Worm (Caenorhabditis elegans) whole organism, late embryonic: Measurements from ENCODE around the gene sdz-28.

Experiments
- F13H6.1 ChIP-seq: sonication (generic microtip); optimal IDR thresholded peaks from 2 replicates; lab custom pipeline; 2016; ENCODE audit warnings: missing genetic modification characterization, missing compliant biosample characterization
- K02D7.2 ChIP-seq: sonication (generic microtip); optimal IDR thresholded peaks from 2 replicates; lab custom pipeline; 2017; ENCODE audit warnings: mild to moderate bottlenecking, missing genetic modification characterization, missing compliant biosample characterization
- K09A11.1 ChIP-seq: sonication (generic microtip); optimal IDR thresholded peaks from 2 replicates; lab custom pipeline; 2017; ENCODE audit warnings: antibody characterized with exemption, mild to moderate bottlenecking, missing genetic modification characterization, missing compliant biosample characterization; ENCODE audit not compliant: insufficient read depth
- ama-1 ChIP-seq: fragments of 150-350 bp; optimal IDR thresholded peaks from 2 replicates; lab custom pipeline; 2014
- ceh-18 ChIP-seq: sonication (generic microtip); optimal IDR thresholded peaks from 2 replicates; lab custom pipeline; 2016; ENCODE audit warnings: missing genetic modification characterization, missing compliant biosample characterization
- ceh-30 ChIP-seq: fragments of 150-350 bp; optimal IDR thresholded peaks from 2 replicates; lab custom pipeline; 2014; ENCODE audit warnings: missing biosample characterization, missing genetic modification characterization
- ceh-31 ChIP-seq: sonication (generic microtip); optimal IDR thresholded peaks from 2 replicates; lab custom pipeline; 2016; ENCODE audit warnings: missing genetic modification characterization, missing compliant biosample characterization
- ceh-34 ChIP-seq: sonication (generic microtip); optimal IDR thresholded peaks from 2 replicates; lab custom pipeline; 2016; ENCODE audit warnings: mild to moderate bottlenecking, missing genetic modification characterization, missing compliant biosample characterization
- ceh-45 ChIP-seq: fragments of 200-800 bp; sonication (Bioruptor generic); IDR thresholded peaks from 2 replicates; pipeline ENCODE4 v1.3.6; 2022; ENCODE audit warnings: missing genetic modification reagents, missing genetic modification characterization, missing compliant biosample characterization
- ceh-48 ChIP-seq: sonication (generic microtip); optimal IDR thresholded peaks from 2 replicates; lab custom pipeline; 2016; ENCODE audit warnings: missing genetic modification characterization, inconsistent platforms, missing compliant biosample characterization
- ceh-6 ChIP-seq: fragments of 200-800 bp; sonication (Bioruptor generic); optimal IDR thresholded peaks from 2 replicates; lab custom pipeline; 2018; ENCODE audit warnings: mild to moderate bottlenecking, missing genetic modification characterization, missing compliant biosample characterization
- ceh-9 ChIP-seq: sonication (generic microtip); optimal IDR thresholded peaks from 2 replicates; lab custom pipeline; 2016; ENCODE audit warnings: mild to moderate bottlenecking, missing genetic modification characterization, inconsistent platforms, missing compliant biosample characterization
- che-1 ChIP-seq: sonication (generic microtip); optimal IDR thresholded peaks from 2 replicates; lab custom pipeline; 2016; ENCODE audit warnings: mild to moderate bottlenecking, missing genetic modification characterization, missing compliant biosample characterization
- dve-1 ChIP-seq: sonication (generic microtip); optimal IDR thresholded peaks from 2 replicates; lab custom pipeline; 2017; ENCODE audit warnings: antibody characterized with exemption, mild to moderate bottlenecking, missing genetic modification characterization, missing compliant biosample characterization
- elt-4 ChIP-seq: sonication (generic microtip); optimal IDR thresholded peaks from 2 replicates; lab custom pipeline; 2016; ENCODE audit warnings: missing genetic modification characterization, missing compliant biosample characterization
- eyg-1 ChIP-seq: sonication (generic microtip); optimal IDR thresholded peaks from 2 replicates; lab custom pipeline; 2016; ENCODE audit warnings: missing genotype, missing genetic modification characterization, missing compliant biosample characterization
- fkh-6 ChIP-seq: sonication (generic microtip); optimal IDR thresholded peaks from 2 replicates; lab custom pipeline; 2016; ENCODE audit warnings: missing genetic modification characterization, missing compliant biosample characterization
- hlh-13 ChIP-seq: fragments of 200-800 bp; sonication (Bioruptor generic); optimal IDR thresholded peaks from 2 replicates; lab custom pipeline; 2018; ENCODE audit warnings: mild to moderate bottlenecking, missing genetic modification characterization, missing compliant biosample characterization
- hlh-15 ChIP-seq: sonication (generic microtip); optimal IDR thresholded peaks from 2 replicates; lab custom pipeline; 2016; ENCODE audit warnings: missing genetic modification characterization, missing compliant biosample characterization
- lim-6 ChIP-seq: sonication (generic microtip); optimal IDR thresholded peaks from 2 replicates; lab custom pipeline; 2016; ENCODE audit warnings: missing genetic modification characterization, missing compliant biosample characterization
- madf-2 ChIP-seq: sonication (generic microtip); optimal IDR thresholded peaks from 2 replicates; lab custom pipeline; 2017; ENCODE audit warnings: missing genetic modification characterization, missing compliant biosample characterization
- nfya-1 ChIP-seq: sonication (generic microtip); optimal IDR thresholded peaks from 2 replicates; lab custom pipeline; 2017; ENCODE audit warnings: missing genetic modification characterization, mild to moderate bottlenecking, missing compliant biosample characterization, antibody characterized with exemption, moderate library complexity
- nhr-232 ChIP-seq: sonication (generic microtip); optimal IDR thresholded peaks from 2 replicates; lab custom pipeline; 2016; ENCODE audit warnings: missing genetic modification characterization, missing compliant biosample characterization
- odd-2 ChIP-seq: sonication (generic microtip); optimal IDR thresholded peaks from 2 replicates; lab custom pipeline; 2017; ENCODE audit warnings: antibody characterized with exemption, mild to moderate bottlenecking, missing genetic modification characterization, missing compliant biosample characterization
- pag-3 ChIP-seq: sonication (generic microtip); optimal IDR thresholded peaks from 2 replicates; lab custom pipeline; 2016; ENCODE audit warnings: missing compliant biosample characterization, missing genetic modification characterization, borderline replicate concordance
- pat-9 ChIP-seq: fragments of 200-800 bp; sonication (Bioruptor generic); optimal IDR thresholded peaks from 2 replicates; lab custom pipeline; 2018; ENCODE audit warnings: mild to moderate bottlenecking, missing genetic modification characterization, moderate library complexity, missing compliant biosample characterization
- pax-1 ChIP-seq: fragments of 150-350 bp; optimal IDR thresholded peaks from 2 replicates; lab custom pipeline; 2014; ENCODE audit warnings: missing biosample characterization, missing genetic modification characterization
- sox-4 ChIP-seq: sonication (generic microtip); optimal IDR thresholded peaks from 2 replicates; lab custom pipeline; 2017; ENCODE audit warnings: mild to moderate bottlenecking, missing genetic modification characterization, inconsistent platforms, missing compliant biosample characterization
- zip-5 ChIP-seq: sonication (generic microtip); optimal IDR thresholded peaks from 2 replicates; lab custom pipeline; 2016; ENCODE audit warnings: missing genetic modification characterization, missing compliant biosample characterization
- ztf-16 ChIP-seq: sonication (generic microtip); optimal IDR thresholded peaks from 2 replicates; lab custom pipeline; 2017; ENCODE audit warnings: missing genetic modification characterization, missing compliant biosample characterization

Gene sdz-28

ce11 chrII:2122762-2123161 is 8.1 kb upstream of the sdz-28 start:
- TF ChIP-seq che-1 (tag; lab: Kevin White, UChicago) = no peak
- TF ChIP-seq, all 69 proteins: peak for 0

DNA sequence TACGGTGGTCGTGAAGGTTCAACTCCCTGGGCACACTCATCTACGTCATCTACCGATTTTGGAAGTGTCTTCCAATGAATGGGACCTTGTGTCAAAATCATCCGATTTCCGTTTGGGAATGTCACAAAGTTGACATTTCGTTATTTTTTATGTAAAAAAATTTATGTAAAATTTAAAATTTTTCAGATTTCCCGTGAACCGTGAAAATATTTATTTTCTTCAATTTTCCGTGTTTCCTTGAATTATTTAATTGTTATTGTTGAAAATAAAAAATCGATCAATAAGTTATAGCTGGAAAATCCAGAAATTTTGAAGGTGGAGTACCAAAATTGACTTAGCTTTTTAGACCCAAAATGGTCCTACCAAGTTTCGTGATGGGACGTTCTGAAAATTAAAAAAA is 4.7 kb downstream of the sdz-28 start, which contains the start of gene hpo-7:
Gene hpo-7 (minus strand): TSS at position 101 of the 400 bp plus-strand sequence.
- TF ChIP-seq ztf-16 (tag; lab: Kevin White, UChicago) = no peak

ce11 chrII:2137235-2137634 is 6.4 kb downstream of the sdz-28 start, which contains the start of gene C40A11.4:
Gene C40A11.4, plus strand, starts transcription at chrII:2137422.
- TF ChIP-seq dve-1 (tag; lab: Kevin White, UChicago) = no peak
- TF ChIP-seq ceh-48 = peak; percentile 16

DNA sequence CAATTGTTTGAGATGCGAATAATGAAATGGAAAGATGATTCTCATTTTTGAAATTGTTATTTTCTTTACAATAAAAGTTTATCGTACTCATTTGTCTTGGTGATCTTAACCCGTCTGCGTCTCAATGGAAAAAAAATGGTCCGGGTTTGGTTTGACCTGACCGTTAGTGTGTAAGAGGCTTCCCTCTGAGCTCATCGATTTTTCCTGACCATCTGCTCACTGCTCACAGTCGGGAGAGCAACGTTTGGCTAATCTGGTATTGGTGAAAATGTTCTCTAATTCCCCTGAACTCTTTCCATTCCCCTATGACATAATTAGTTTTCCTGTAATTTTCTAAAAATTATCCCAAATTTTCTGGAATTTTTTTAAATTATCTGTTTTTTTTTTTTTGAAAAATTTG is 8.0 kb downstream of the sdz-28 start:
- TF ChIP-seq che-1 (tag; lab: Kevin White, UChicago) = no peak

ce11 chrII:2140817-2141216 is 9.9 kb downstream of the sdz-28 start, which contains the start of gene C40A11.3:
Gene C40A11.3, plus strand, starts transcription at chrII:2141117.
- TF ChIP-seq ceh-30 = no peak
- TF ChIP-seq ceh-9 (tag; lab: Kevin White, UChicago) = no peak
- TF ChIP-seq K09A11.1 (tag; lab: Kevin White, UChicago) = no peak
- TF ChIP-seq pax-1 (tag; lab: Kevin White, UChicago) = no peak
- no peak for TF ChIP-seq K02D7.2 (tag; lab: Kevin White, UChicago)
- TF ChIP-seq madf-2 = no peak
- no peak for TF ChIP-seq ceh-45 (GFP tag; lab: Robert Waterston, UW)
- no peak for TF ChIP-seq ceh-6 (GFP tag; lab: Kevin White, UChicago)
- TF ChIP-seq eyg-1 (tag; lab: Kevin White, UChicago) = no peak
- TF ChIP-seq pag-3 (tag; lab: Kevin White, UChicago) = no peak
- TF ChIP-seq elt-4 (tag; lab: Kevin White, UChicago) = no peak
- no peak for TF ChIP-seq ceh-31 (tag; lab: Kevin White, UChicago)
- no peak for TF ChIP-seq hlh-15 (tag; lab: Kevin White, UChicago)
- no peak for TF ChIP-seq nfya-1
- no peak for TF ChIP-seq dve-1 (tag; lab: Kevin White, UChicago)
- no peak for TF ChIP-seq fkh-6 (tag; lab: Kevin White, UChicago)
- no peak for TF ChIP-seq odd-2 (tag; lab: Kevin White, UChicago)
- TF ChIP-seq F13H6.1 (tag; lab: Kevin White, UChicago) = no peak

ce11 chrII:2145566-2145965 is 14.7 kb downstream of the sdz-28 start, which contains the start of gene C40A11.6:
Gene C40A11.6, minus strand, starts transcription at chrII:2145666.
- no peak for TF ChIP-seq sox-4 (tag; lab: Kevin White, UChicago)
- no peak for TF ChIP-seq ztf-16 (tag; lab: Kevin White, UChicago)
- no peak for TF ChIP-seq ama-1 (lab: Kevin White, UChicago)
- no peak for TF ChIP-seq odd-2 (tag; lab: Kevin White, UChicago)
- TF ChIP-seq K02D7.2 (tag; lab: Kevin White, UChicago) = no peak
- no peak for TF ChIP-seq dve-1 (tag; lab: Kevin White, UChicago)
- no peak for TF ChIP-seq ceh-18
- TF ChIP-seq ceh-9 (tag; lab: Kevin White, UChicago) = no peak
- TF ChIP-seq zip-5 (tag; lab: Kevin White, UChicago) = no peak
- TF ChIP-seq ceh-31 (tag; lab: Kevin White, UChicago) = no peak
- no peak for TF ChIP-seq ceh-34 (tag; lab: Kevin White, UChicago)
- no peak for TF ChIP-seq ceh-6 (GFP tag; lab: Kevin White, UChicago)
- TF ChIP-seq F13H6.1 (tag; lab: Kevin White, UChicago) = no peak
- TF ChIP-seq pat-9 (tag; lab: Kevin White, UChicago) = no peak

DNA sequence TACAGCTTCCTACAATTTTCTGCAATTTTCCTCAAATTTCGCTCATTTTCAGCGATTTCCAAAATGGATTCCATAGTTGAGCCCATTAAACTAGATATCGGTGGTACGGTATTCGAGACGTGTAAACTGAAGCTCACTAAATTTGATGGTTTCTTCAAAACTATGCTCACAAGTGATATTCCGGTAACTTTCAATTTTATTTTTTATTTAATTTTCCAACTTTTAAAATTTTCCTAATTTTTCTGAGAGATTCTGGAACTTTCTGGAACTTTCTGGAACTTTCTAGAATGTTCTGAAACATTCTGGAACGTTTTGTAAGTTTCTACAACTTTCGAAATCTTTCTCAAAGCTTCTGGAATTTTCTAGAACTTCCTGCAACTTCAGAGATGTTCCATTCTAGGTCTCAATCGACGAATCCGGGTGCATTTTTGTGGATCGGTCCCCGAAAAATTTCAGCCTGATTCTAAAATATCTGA is 16.1 kb downstream of the sdz-28 start, which contains the start of gene C40A11.2:
Gene C40A11.2 (plus strand): TSS at position 51 of the 476 bp plus-strand sequence.
- no peak for TF ChIP-seq K02D7.2 (tag; lab: Kevin White, UChicago)
- TF ChIP-seq hlh-13 (GFP tag; lab: Kevin White, UChicago) = no peak
- no peak for TF ChIP-seq lim-6 (tag; lab: Kevin White, UChicago)
- no peak for TF ChIP-seq nhr-232 (tag; lab: Kevin White, UChicago)
